Worm (Caenorhabditis elegans) whole organism, L1 larva: ENCODE results near the gene ZC504.1.

Experiments
- C16A3.4 ChIP-seq: fragments of 150-350 bp; optimal IDR thresholded peaks from 2 replicates; lab custom pipeline; 2014; ENCODE audit warnings: missing biosample characterization, missing genetic modification characterization
- C34B4.2 ChIP-seq: sonication (generic microtip); optimal IDR thresholded peaks from 2 replicates; lab custom pipeline; 2017; ENCODE audit warnings: mild to moderate bottlenecking, missing genetic modification characterization, missing compliant biosample characterization
- F16B12.6 ChIP-seq: fragments of 150-350 bp; optimal IDR thresholded peaks from 2 replicates; lab custom pipeline; 2014; ENCODE audit warnings: missing biosample characterization, missing genetic modification characterization
- Y116A8C.19 ChIP-seq: sonication (generic microtip); optimal IDR thresholded peaks from 2 replicates; lab custom pipeline; 2016; ENCODE audit warnings: missing compliant biosample characterization, missing genetic modification characterization, borderline replicate concordance
- aha-1 ChIP-seq: fragments of 150-350 bp; optimal IDR thresholded peaks from 2 replicates; lab custom pipeline; 2014; ENCODE audit warnings: missing biosample characterization, missing genetic modification characterization
- alr-1 ChIP-seq: fragments of 200-800 bp; sonication (Bioruptor generic); optimal IDR thresholded peaks from 2 replicates; lab custom pipeline; 2018; ENCODE audit warnings: borderline replicate concordance, mild to moderate bottlenecking, missing genetic modification characterization, missing compliant biosample characterization
- ama-1 ChIP-seq: fragments of 150-350 bp; optimal IDR thresholded peaks from 2 replicates; lab custom pipeline; 2014
- blmp-1 ChIP-seq: fragments of 150-350 bp; optimal IDR thresholded peaks from 2 replicates; lab custom pipeline; 2014; ENCODE audit warnings: missing biosample characterization, missing genetic modification characterization
- ceh-63 ChIP-seq: fragments of 200-800 bp; sonication (Bioruptor generic); optimal IDR thresholded peaks from 2 replicates; lab custom pipeline; 2018; ENCODE audit warnings: mild to moderate bottlenecking, missing genetic modification characterization, missing compliant biosample characterization
- ceh-8 ChIP-seq: fragments of 200-800 bp; sonication (Bioruptor generic); optimal IDR thresholded peaks from 2 replicates; lab custom pipeline; 2018; ENCODE audit warnings: mild to moderate bottlenecking, missing genetic modification characterization, moderate library complexity, missing compliant biosample characterization
- ceh-88 ChIP-seq: fragments of 200-800 bp; sonication (Bioruptor generic); IDR thresholded peaks from 2 replicates; pipeline ENCODE4 v1.3.6; 2022; ENCODE audit warnings: missing genetic modification characterization, missing compliant biosample characterization
- dsc-1 ChIP-seq: sonication (generic microtip); optimal IDR thresholded peaks from 2 replicates; lab custom pipeline; 2016; ENCODE audit warnings: mild to moderate bottlenecking, missing genetic modification characterization, missing compliant biosample characterization
- efl-1 ChIP-seq, 4 experiments: fragments of 150-350 bp; optimal IDR thresholded peaks in 3 of 4; peaks in 1 of 4; 1 replicate in 1 of 4; 2 replicates in 3 of 4; lab custom pipeline; 2014; ENCODE audit warnings: missing biosample characterization in 2 of 4, missing genetic modification characterization in 2 of 4, missing genetic modification reagents in 2 of 4
- egl-13 ChIP-seq: sonication (generic microtip); optimal IDR thresholded peaks from 2 replicates; lab custom pipeline; 2016; ENCODE audit warnings: missing genotype, missing genetic modification reagents, missing genetic modification characterization, missing compliant biosample characterization
- ets-5 ChIP-seq: fragments of 200-800 bp; sonication (Bioruptor generic); IDR thresholded peaks from 2 replicates; pipeline ENCODE4 v1.3.6; 2022; ENCODE audit warnings: missing genetic modification characterization, missing compliant biosample characterization
- fkh-4 ChIP-seq: sonication (generic microtip); optimal IDR thresholded peaks from 2 replicates; lab custom pipeline; 2016; ENCODE audit warnings: missing compliant biosample characterization, missing genetic modification characterization, borderline replicate concordance
- fos-1 ChIP-seq: fragments of 150-350 bp; optimal IDR thresholded peaks from 2 replicates; lab custom pipeline; 2014; ENCODE audit warnings: missing biosample characterization, missing genetic modification characterization
- grh-1 ChIP-seq: fragments of 200-800 bp; sonication (Bioruptor generic); IDR thresholded peaks from 2 replicates; pipeline ENCODE4 v1.3.6; 2022; ENCODE audit warnings: missing genetic modification reagents, missing genetic modification characterization, missing compliant biosample characterization
- isw-1 ChIP-seq: fragments of 200-800 bp; sonication (Bioruptor generic); IDR thresholded peaks from 2 replicates; pipeline ENCODE4 v1.3.6; 2022; ENCODE audit warnings: missing genetic modification characterization, missing compliant biosample characterization
- lin-14 ChIP-seq: fragments of 200-800 bp; sonication (Bioruptor generic); optimal IDR thresholded peaks from 2 replicates; lab custom pipeline; 2018; ENCODE audit warnings: mild to moderate bottlenecking, missing genetic modification characterization, moderate library complexity, missing compliant biosample characterization
- lir-3 ChIP-seq: sonication (generic microtip); optimal IDR thresholded peaks from 2 replicates; lab custom pipeline; 2016; ENCODE audit warnings: mild to moderate bottlenecking, missing genetic modification characterization, moderate library complexity, missing compliant biosample characterization; ENCODE audit not compliant: poor library complexity
- lsy-2 ChIP-seq, 2 experiments: fragments of 150-350 bp; optimal IDR thresholded peaks; 2 replicates each; lab custom pipeline; 2014; ENCODE audit warnings: missing biosample characterization in 2 of 2, missing genetic modification characterization in 2 of 2
- mdl-1 ChIP-seq, 2 experiments: fragments of 150-350 bp; optimal IDR thresholded peaks; 2 replicates each; lab custom pipeline; 2014 to 2017; ENCODE audit warnings: missing biosample characterization in 2 of 2, missing genetic modification characterization in 2 of 2, inconsistent platforms in 1 of 2
- mef-2 ChIP-seq: fragments of 150-350 bp; optimal IDR thresholded peaks from 2 replicates; lab custom pipeline; 2014; ENCODE audit warnings: missing biosample characterization, missing genetic modification characterization
- mep-1 ChIP-seq: fragments of 150-350 bp; optimal IDR thresholded peaks from 2 replicates; lab custom pipeline; 2014; ENCODE audit warnings: missing biosample characterization, missing genetic modification characterization
- nhr-19 ChIP-seq: fragments of 200-800 bp; sonication (Bioruptor generic); conservative IDR thresholded peaks from 2 replicates; pipeline ENCODE4 v1.3.6; 2022; ENCODE audit warnings: missing genetic modification characterization, missing compliant biosample characterization
- nhr-20 ChIP-seq: sonication (generic microtip); optimal IDR thresholded peaks from 2 replicates; lab custom pipeline; 2016; ENCODE audit warnings: mild to moderate bottlenecking, missing genetic modification characterization, missing compliant biosample characterization
- nhr-28 ChIP-seq: fragments of 150-350 bp; optimal IDR thresholded peaks from 2 replicates; lab custom pipeline; 2014; ENCODE audit warnings: missing biosample characterization, missing genetic modification characterization
- nhr-71 ChIP-seq: sonication (generic microtip); optimal IDR thresholded peaks from 2 replicates; lab custom pipeline; 2016; ENCODE audit warnings: mild to moderate bottlenecking, missing genetic modification characterization, moderate library complexity, missing compliant biosample characterization
- nhr-77 ChIP-seq: fragments of 150-350 bp; optimal IDR thresholded peaks from 2 replicates; lab custom pipeline; 2014; ENCODE audit warnings: missing biosample characterization, missing genetic modification characterization
- nhr-85 ChIP-seq: sonication (generic microtip); peaks from one replicate; lab custom pipeline; 2016; ENCODE audit warnings: missing genetic modification characterization, inconsistent platforms, missing compliant biosample characterization
- pag-3 ChIP-seq: sonication (generic microtip); optimal IDR thresholded peaks from 2 replicates; lab custom pipeline; 2017; ENCODE audit warnings: missing genetic modification characterization, mild to moderate bottlenecking, missing compliant biosample characterization, antibody characterized with exemption, borderline replicate concordance; ENCODE audit not compliant: insufficient read depth
- pax-3 ChIP-seq: fragments of 200-800 bp; sonication (Bioruptor generic); optimal IDR thresholded peaks from 2 replicates; lab custom pipeline; 2018; ENCODE audit warnings: mild to moderate bottlenecking, missing genetic modification characterization, moderate library complexity, missing compliant biosample characterization
- pqm-1 ChIP-seq: sonication (generic microtip); optimal IDR thresholded peaks from 3 replicates; lab custom pipeline; 2017; ENCODE audit warnings: missing biosample characterization, missing genetic modification characterization
- rnt-1 ChIP-seq: sonication (generic microtip); optimal IDR thresholded peaks from 2 replicates; lab custom pipeline; 2016; ENCODE audit warnings: mild to moderate bottlenecking, missing genetic modification characterization, moderate library complexity, missing compliant biosample characterization
- skn-1 ChIP-seq: fragments of 150-350 bp; optimal IDR thresholded peaks from 2 replicates; lab custom pipeline; 2014; ENCODE audit warnings: missing biosample characterization, missing genetic modification characterization
- snu-23 ChIP-seq: sonication (generic microtip); optimal IDR thresholded peaks from 2 replicates; lab custom pipeline; 2016; ENCODE audit warnings: missing genetic modification characterization, missing compliant biosample characterization
- sox-4 ChIP-seq: sonication (generic microtip); optimal IDR thresholded peaks from 2 replicates; lab custom pipeline; 2016; ENCODE audit warnings: missing genetic modification characterization, missing compliant biosample characterization
- sup-37 ChIP-seq: fragments of 200-800 bp; sonication (Bioruptor generic); optimal IDR thresholded peaks from 2 replicates; lab custom pipeline; 2018; ENCODE audit warnings: mild to moderate bottlenecking, missing genetic modification characterization, missing compliant biosample characterization
- swsn-7 ChIP-seq: sonication (generic microtip); optimal IDR thresholded peaks from 2 replicates; lab custom pipeline; 2016; ENCODE audit warnings: missing genetic modification characterization, missing compliant biosample characterization
- tbx-2 ChIP-seq: sonication (generic microtip); optimal IDR thresholded peaks from 2 replicates; lab custom pipeline; 2016; ENCODE audit warnings: missing genetic modification characterization, missing compliant biosample characterization
- unc-130 ChIP-seq: fragments of 150-350 bp; optimal IDR thresholded peaks from 2 replicates; lab custom pipeline; 2017; ENCODE audit warnings: missing biosample characterization, missing genetic modification characterization, inconsistent platforms
- xbp-1 ChIP-seq: sonication (generic microtip); optimal IDR thresholded peaks from 2 replicates; lab custom pipeline; 2016; ENCODE audit warnings: missing genetic modification characterization, missing compliant biosample characterization

Gene ZC504.1

DNA sequence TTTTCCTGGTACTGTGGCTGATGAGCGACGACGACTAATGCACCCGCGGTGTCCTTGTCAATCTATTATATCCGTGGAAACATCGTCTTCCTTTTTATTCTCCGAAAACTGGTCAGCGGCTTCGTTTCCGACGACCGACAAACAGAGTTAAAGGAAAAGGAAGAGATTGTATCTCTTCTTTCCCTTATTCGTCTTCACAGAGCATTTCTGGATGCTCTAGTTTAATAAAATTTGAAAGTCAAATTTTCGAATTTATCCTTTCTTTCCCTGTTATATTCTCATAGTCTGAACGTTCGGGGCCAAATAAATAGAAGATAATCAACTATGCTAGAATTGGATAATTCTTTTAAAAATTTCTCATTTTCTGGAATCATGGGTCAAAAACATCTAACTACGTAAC, 14.2 kb upstream of the ZC504.1 start:
- no peak for TF ChIP-seq lsy-2 (tag; optimal IDR thresholded peaks at IDR 0.05; lab: Kevin White, UChicago)
- TF ChIP-seq lin-14 (GFP tag; lab: Kevin White, UChicago), result peak; percentile 7
- peak; percentile 44 for TF ChIP-seq blmp-1

DNA sequence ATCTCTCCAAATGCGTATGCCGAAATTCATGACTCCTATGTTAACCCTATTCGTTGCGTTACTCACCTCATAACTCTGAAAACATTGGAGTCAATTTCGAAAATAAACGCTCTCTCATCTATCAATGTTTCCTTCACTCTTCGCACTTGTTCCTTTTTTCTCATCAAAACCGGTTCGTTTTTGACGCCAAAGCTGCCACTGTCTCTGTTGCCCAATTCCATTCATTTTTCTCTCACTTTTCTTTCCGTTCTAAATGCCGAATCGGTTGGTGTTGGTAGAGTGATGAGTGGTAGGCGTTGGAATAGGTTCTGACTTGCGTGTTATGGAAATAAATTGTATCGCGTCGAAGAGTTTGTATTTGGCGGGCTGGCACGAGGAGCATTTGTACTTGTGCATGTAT, 13.6 kb upstream of the ZC504.1 start:
- peak; percentile 43 for TF ChIP-seq pag-3 (tag; lab: Kevin White, UChicago)
- peak; percentile 71 for TF ChIP-seq nhr-85 (tag; lab: Kevin White, UChicago)
- peak; percentile 48 for TF ChIP-seq lin-14 (GFP tag; lab: Kevin White, UChicago)
- TF ChIP-seq snu-23, result peak; percentile 8
- TF ChIP-seq blmp-1, result peak; percentile 62
- no peak for TF ChIP-seq fkh-4 (tag; lab: Kevin White, UChicago)

DNA sequence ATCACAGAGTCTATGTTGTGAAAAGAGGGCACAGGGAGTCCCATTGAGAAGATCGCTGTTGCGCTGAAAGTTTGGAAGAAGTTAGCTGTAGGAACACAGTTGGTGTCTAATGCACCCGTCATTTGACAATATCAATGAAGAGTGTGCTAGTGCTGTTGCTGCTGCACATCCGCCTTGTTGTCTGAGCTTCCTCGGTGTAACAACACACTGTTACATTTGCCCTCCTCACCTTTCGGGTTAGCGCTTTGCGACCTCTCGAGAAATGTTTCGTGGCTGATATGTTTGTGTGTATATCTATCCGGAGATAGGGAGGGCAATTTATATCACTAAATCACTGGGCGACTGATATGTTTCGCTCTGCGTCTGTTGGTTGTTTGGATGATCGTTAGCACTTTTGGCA, 12.7 kb upstream of the ZC504.1 start:
- no peak for TF ChIP-seq Y116A8C.19 (tag; lab: Kevin White, UChicago)
- TF ChIP-seq nhr-20 (tag; lab: Kevin White, UChicago), result peak; percentile 41
- no peak for TF ChIP-seq pqm-1 (tag; lab: Kevin White, UChicago)
- peak; percentile 20 for TF ChIP-seq tbx-2 (tag; lab: Kevin White, UChicago)
- TF ChIP-seq egl-13 (tag; lab: Kevin White, UChicago), result no peak
- TF ChIP-seq ets-5 (GFP tag; lab: Robert Waterston, UW), result no peak
- peak; percentile 40 for TF ChIP-seq mep-1 (tag; lab: Kevin White, UChicago)
- peak; percentile 46 for TF ChIP-seq rnt-1 (tag; lab: Kevin White, UChicago)
- no peak for TF ChIP-seq skn-1 (tag; lab: Kevin White, UChicago)
- peak; percentile 47 for TF ChIP-seq snu-23
- no peak for TF ChIP-seq nhr-28 (tag; lab: Kevin White, UChicago)
- no peak for TF ChIP-seq swsn-7
- no peak for TF ChIP-seq alr-1 (tag; lab: Kevin White, UChicago)
- TF ChIP-seq grh-1 (GFP tag; lab: Robert Waterston, UW), result no peak
- TF ChIP-seq mdl-1 (tag; optimal IDR thresholded peaks at IDR 0.05; lab: Kevin White, UChicago), result no peak
- no peak for TF ChIP-seq fos-1 (tag; lab: Kevin White, UChicago)
- no peak for TF ChIP-seq ceh-8 (GFP tag; lab: Kevin White, UChicago)
- TF ChIP-seq lir-3 (tag; lab: Kevin White, UChicago), result no peak
- TF ChIP-seq blmp-1, result no peak
- peak; percentile 30; the same call in 1 of the 2 replicates for TF ChIP-seq nhr-19 (GFP tag; lab: Robert Waterston, UW)
- TF ChIP-seq F16B12.6, result no peak
- no peak for TF ChIP-seq pax-3 (tag; lab: Kevin White, UChicago)
- no peak for TF ChIP-seq aha-1 (tag; lab: Kevin White, UChicago)
- no peak for TF ChIP-seq ceh-88 (GFP tag; lab: Robert Waterston, UW)
- TF ChIP-seq lin-14 (GFP tag; lab: Kevin White, UChicago), result peak; percentile 76
- TF ChIP-seq nhr-71 (tag; lab: Kevin White, UChicago), result peak; percentile 69
- no peak for TF ChIP-seq efl-1 (optimal IDR thresholded peaks at IDR 0.05; lab: Kevin White, UChicago)
- peak in 1 of 2 experiments; percentile 15 for TF ChIP-seq efl-1 (GFP tag; optimal IDR thresholded peaks at IDR 0.05 in 1 of 2; lab: Kevin White, UChicago)
- no peak for TF ChIP-seq nhr-77 (tag; lab: Kevin White, UChicago)
- no peak for TF ChIP-seq unc-130 (tag; lab: Kevin White, UChicago)
- no peak for TF ChIP-seq sup-37
- TF ChIP-seq lsy-2 (tag; optimal IDR thresholded peaks at IDR 0.05; lab: Kevin White, UChicago), result peak in 1 of 2 experiments; percentile 19
- TF ChIP-seq ama-1 (lab: Kevin White, UChicago), result no peak
- TF ChIP-seq dsc-1, result no peak
- no peak for TF ChIP-seq ceh-63 (GFP tag; lab: Kevin White, UChicago)
- TF ChIP-seq C34B4.2, result no peak
- no peak for TF ChIP-seq C16A3.4 (tag; lab: Kevin White, UChicago)
- no peak for TF ChIP-seq mef-2 (tag; lab: Kevin White, UChicago)
- peak; percentile 33 for TF ChIP-seq pag-3 (tag; lab: Kevin White, UChicago)
- no peak for TF ChIP-seq sox-4
- no peak for TF ChIP-seq xbp-1 (tag; lab: Kevin White, UChicago)
- no peak for TF ChIP-seq isw-1
